Fruit fly (Drosophila melanogaster) whole organism, embryonic: ENCODE results near the gene caup.

Experiments
- CG1233 ChIP-seq: fragments of 200-800 bp; sonication (Bioruptor generic); optimal IDR thresholded peaks from 4 replicates; lab custom pipeline; 2018; ENCODE audit warnings: missing biosample characterization, mild to moderate bottlenecking, missing genetic modification characterization
- CG13775 ChIP-seq: fragments of 200-800 bp; sonication (Bioruptor generic); optimal IDR thresholded peaks from 3 replicates; lab custom pipeline; 2017; ENCODE audit warnings: missing biosample characterization, mild to moderate bottlenecking, missing genetic modification characterization
- CG1603 ChIP-seq: fragments of 200-800 bp; sonication (Bioruptor generic); optimal IDR thresholded peaks from 2 replicates; lab custom pipeline; 2019; ENCODE audit warnings: missing biosample characterization, mild to moderate bottlenecking, missing genetic modification characterization, moderate library complexity
- CG2889 ChIP-seq: fragments of 200-800 bp; sonication (Bioruptor generic); IDR thresholded peaks from 3 replicates; pipeline ENCODE4 v1.3.6; 2022; ENCODE audit warnings: missing biosample characterization, missing genetic modification characterization
- CG31224 ChIP-seq: fragments of 200-800 bp; sonication (Bioruptor generic); IDR thresholded peaks from 2 replicates; pipeline ENCODE4 v1.3.6; 2022; ENCODE audit warnings: missing biosample characterization, missing genetic modification characterization
- CG32772 ChIP-seq: fragments of 200-800 bp; sonication (Bioruptor generic); IDR thresholded peaks from 2 replicates; pipeline ENCODE4 v1.3.6; 2022; ENCODE audit warnings: missing biosample characterization, missing genetic modification characterization
- CG34422 ChIP-seq: fragments of 200-800 bp; sonication (Bioruptor generic); IDR thresholded peaks from 3 replicates; pipeline ENCODE4 v1.3.6; 2022; ENCODE audit warnings: missing biosample characterization, missing genetic modification characterization
- CG5180 ChIP-seq: fragments of 200-800 bp; sonication (Bioruptor generic); optimal IDR thresholded peaks from 3 replicates; lab custom pipeline; 2017; ENCODE audit warnings: missing biosample characterization, missing genetic modification characterization, mild to moderate bottlenecking, moderate library complexity, missing genetic modification reagents
- CG6254 ChIP-seq: fragments of 200-800 bp; sonication (Bioruptor generic); optimal IDR thresholded peaks from 3 replicates; lab custom pipeline; 2017; ENCODE audit warnings: mild to moderate bottlenecking, missing biosample characterization, missing genetic modification reagents, missing genetic modification characterization
- CG7839 ChIP-seq: fragments of 200-800 bp; sonication (Bioruptor generic); optimal IDR thresholded peaks from 3 replicates; lab custom pipeline; 2018; ENCODE audit warnings: missing biosample characterization, mild to moderate bottlenecking, missing genetic modification characterization, moderate library complexity
- Camta ChIP-seq: fragments of 200-800 bp; sonication (Bioruptor generic); optimal IDR thresholded peaks from 2 replicates; lab custom pipeline; 2016; ENCODE audit warnings: missing biosample characterization, missing genetic modification characterization
- D ChIP-seq, 2 experiments: fragments of 200-800 bp in 1 of 2; fragments of >200 bp in 1 of 2; sonication (Bioruptor generic) in 1 of 2; optimal IDR thresholded peaks; 2 replicates in 1 of 2; 3 replicates in 1 of 2; lab custom pipeline; 2017; ENCODE audit warnings: mild to moderate bottlenecking in 1 of 2, missing biosample characterization in 1 of 2, missing genetic modification characterization in 1 of 2, missing genetic modification reagents in 1 of 2
- D19A ChIP-seq: fragments of 200-800 bp; optimal IDR thresholded peaks from 3 replicates; lab custom pipeline; 2019; ENCODE audit warnings: missing biosample characterization, mild to moderate bottlenecking, missing genetic modification characterization, moderate library complexity
- E2f1 ChIP-seq: fragments of 200-800 bp; sonication (Bioruptor generic); IDR thresholded peaks from 2 replicates; pipeline ENCODE4 v1.3.6; 2022; ENCODE audit warnings: missing biosample characterization, missing genetic modification characterization
- Elba2 ChIP-seq: fragments of 200-800 bp; sonication (Bioruptor generic); optimal IDR thresholded peaks from 3 replicates; lab custom pipeline; 2016; ENCODE audit warnings: missing biosample characterization, missing genetic modification characterization
- HLHmδ ChIP-seq: fragments of 200-800 bp; sonication (Bioruptor generic); optimal IDR thresholded peaks from 2 replicates; lab custom pipeline; 2018; ENCODE audit warnings: missing biosample characterization, mild to moderate bottlenecking, missing genetic modification characterization, moderate library complexity
- Hr78 ChIP-seq, 2 experiments: fragments of 200-800 bp in 1 of 2; fragments of >200 bp in 1 of 2; sonication (Bioruptor generic) in 1 of 2; optimal IDR thresholded peaks; 2 replicates each; lab custom pipeline; 2017 to 2019; ENCODE audit warnings: missing biosample characterization in 2 of 2, missing genetic modification characterization in 2 of 2, mild to moderate bottlenecking in 1 of 2, moderate library complexity in 1 of 2
- NFAT ChIP-seq: fragments of 200-800 bp; sonication (Bioruptor generic); IDR thresholded peaks from 2 replicates; pipeline ENCODE4 v1.3.6; 2022; ENCODE audit warnings: missing biosample characterization, missing genetic modification characterization
- Sox102F ChIP-seq: fragments of 200-800 bp; sonication (Bioruptor generic); optimal IDR thresholded peaks from 2 replicates; lab custom pipeline; 2018; ENCODE audit warnings: missing biosample characterization, mild to moderate bottlenecking, missing genetic modification characterization, moderate library complexity
- bsh ChIP-seq, 2 experiments: fragments of 200-800 bp; sonication (Bioruptor generic); optimal IDR thresholded peaks; 2 replicates each; lab custom pipeline; 2017 to 2018; ENCODE audit warnings: mild to moderate bottlenecking in 2 of 2, missing biosample characterization in 2 of 2, missing genetic modification characterization in 2 of 2, moderate library complexity in 1 of 2
- chif ChIP-seq, 2 experiments: fragments of 200-800 bp; sonication (Bioruptor generic); optimal IDR thresholded peaks; 3 replicates each; lab custom pipeline; 2016; ENCODE audit warnings: missing biosample characterization in 2 of 2, missing genetic modification characterization in 2 of 2
- exex ChIP-seq: fragments of 200-800 bp; sonication (Bioruptor generic); optimal IDR thresholded peaks from 4 replicates; lab custom pipeline; 2018; ENCODE audit warnings: missing biosample characterization, mild to moderate bottlenecking, missing genetic modification characterization, moderate library complexity
- eyg ChIP-seq: fragments of 200-800 bp; sonication (Bioruptor generic); optimal IDR thresholded peaks from 3 replicates; lab custom pipeline; 2016; ENCODE audit warnings: missing biosample characterization, missing genetic modification characterization
- fu2 ChIP-seq: fragments of 200-800 bp; sonication (Bioruptor generic); optimal IDR thresholded peaks from 2 replicates; lab custom pipeline; 2016; ENCODE audit warnings: missing biosample characterization, missing genetic modification characterization
- gcm ChIP-seq: fragments of 200-800 bp; sonication (Bioruptor generic); optimal IDR thresholded peaks from 2 replicates; lab custom pipeline; 2019; ENCODE audit warnings: missing biosample characterization, mild to moderate bottlenecking, missing genetic modification characterization, moderate library complexity
- gsb-n ChIP-seq: fragments of 200-800 bp; sonication (Bioruptor generic); optimal IDR thresholded peaks from 3 replicates; lab custom pipeline; 2018; ENCODE audit warnings: missing biosample characterization, mild to moderate bottlenecking, missing genetic modification characterization
- gt ChIP-seq: fragments of 200-800 bp; sonication (Bioruptor generic); IDR thresholded peaks from 2 replicates; pipeline ENCODE4 v1.3.6; 2022; ENCODE audit warnings: missing biosample characterization, missing genetic modification characterization
- ind ChIP-seq: fragments of 200-800 bp; sonication (Bioruptor generic); optimal IDR thresholded peaks from 3 replicates; lab custom pipeline; 2016; ENCODE audit warnings: missing biosample characterization, missing genetic modification characterization
- ken ChIP-seq: fragments of 200-800 bp; sonication (Bioruptor generic); IDR thresholded peaks from 3 replicates; pipeline ENCODE4 v1.3.6; 2022; ENCODE audit warnings: missing biosample characterization, missing genetic modification characterization
- nerfin-2 ChIP-seq: fragments of 200-800 bp; sonication (Bioruptor generic); IDR thresholded peaks from 2 replicates; pipeline ENCODE4 v1.3.6; 2022; ENCODE audit warnings: missing biosample characterization, missing genetic modification characterization; ENCODE audit not compliant: partially characterized antibody
- org-1 ChIP-seq: fragments of 200-800 bp; sonication (Bioruptor generic); optimal IDR thresholded peaks from 2 replicates; lab custom pipeline; 2017; ENCODE audit warnings: missing biosample characterization, missing genetic modification characterization
- sens ChIP-seq: fragments of 200-800 bp; sonication (Bioruptor generic); peaks from one replicate; lab custom pipeline; 2016; ENCODE audit warnings: missing biosample characterization, missing genetic modification characterization
- stwl ChIP-seq: fragments of 200-800 bp; sonication (Bioruptor generic); optimal IDR thresholded peaks from 3 replicates; lab custom pipeline; 2018; ENCODE audit warnings: missing biosample characterization, mild to moderate bottlenecking, missing genetic modification characterization, moderate library complexity
- trem ChIP-seq: fragments of 200-800 bp; optimal IDR thresholded peaks from 3 replicates; lab custom pipeline; 2019; ENCODE audit warnings: missing biosample characterization, mild to moderate bottlenecking, missing genetic modification characterization, moderate library complexity
- unpg ChIP-seq: fragments of 200-800 bp; sonication (Bioruptor generic); optimal IDR thresholded peaks from 3 replicates; lab custom pipeline; 2018; ENCODE audit warnings: missing biosample characterization, mild to moderate bottlenecking, missing genetic modification characterization, moderate library complexity
- wor ChIP-seq: fragments of 200-800 bp; sonication (Bioruptor generic); IDR thresholded peaks from 2 replicates; pipeline ENCODE4 v1.3.6; 2022; ENCODE audit warnings: missing biosample characterization, missing genetic modification characterization
- zen ChIP-seq: fragments of 200-800 bp; sonication (Bioruptor generic); optimal IDR thresholded peaks from 3 replicates; lab custom pipeline; 2018; ENCODE audit warnings: missing biosample characterization, mild to moderate bottlenecking, missing genetic modification characterization, moderate library complexity

caup gene

DNA sequence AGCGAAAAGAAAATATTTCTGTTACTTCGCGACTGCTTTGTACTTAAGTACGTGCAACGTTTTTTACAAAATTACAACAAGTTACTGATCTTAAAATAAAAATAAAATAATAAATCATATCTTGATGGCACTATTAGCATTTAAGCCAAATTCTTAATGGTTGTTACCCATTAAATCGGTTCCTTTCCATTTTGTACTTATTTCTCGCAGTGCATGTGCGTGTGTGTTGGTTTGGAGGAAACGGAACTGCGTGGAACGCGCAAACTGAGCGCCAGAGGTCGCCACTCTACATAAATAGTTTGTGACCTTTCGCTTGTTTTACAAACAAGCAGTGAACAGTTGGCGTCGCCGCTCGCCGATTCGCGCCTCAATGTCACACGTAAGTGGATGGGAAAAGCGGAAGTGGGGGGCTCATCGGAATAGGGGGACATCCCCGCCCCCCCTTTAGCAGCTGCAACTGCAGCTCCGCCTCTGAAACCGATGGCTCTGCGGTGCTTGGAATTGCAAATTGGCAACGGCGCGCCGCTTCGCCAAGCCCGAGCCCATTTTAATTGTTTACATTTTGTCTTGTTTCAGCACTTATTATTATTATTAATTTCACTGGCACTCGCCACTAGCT lies 58.7 kb downstream of the caup start (continued):
- peak in 1 of 2 experiments; percentile 22 for TF ChIP-seq chif (GFP tag; optimal IDR thresholded peaks at IDR 0.05; lab: Kevin White, UChicago)
- TF ChIP-seq trem (tag; lab: Kevin White, UChicago) = peak; percentile 7
- TF ChIP-seq HLHmδ = peak; percentile 86
- TF ChIP-seq zen = peak; percentile 15
- peak; percentile 35; the same call in 1 of the 2 replicates for TF ChIP-seq gt (GFP tag; lab: Robert Waterston, UW)
- no peak for TF ChIP-seq D (optimal IDR thresholded peaks at IDR 0.05; lab: Kevin White, UChicago)
- TF ChIP-seq D (GFP tag; optimal IDR thresholded peaks at IDR 0.05; lab: Kevin White, UChicago) = peak; percentile 17
- peak in 1 of 2 experiments; percentile 23 for TF ChIP-seq bsh (GFP tag; optimal IDR thresholded peaks at IDR 0.05; lab: Kevin White, UChicago)
- peak; percentile 41; the same call in 1 of the 2 replicates for TF ChIP-seq NFAT
- TF ChIP-seq CG7839 = peak; percentile 50
- TF ChIP-seq Elba2 (GFP tag; lab: Kevin White, UChicago) = no peak
- TF ChIP-seq org-1 (GFP tag; lab: Kevin White, UChicago) = peak; percentile 10
- no peak for TF ChIP-seq gcm
- TF ChIP-seq CG31224 = no peak
- peak; percentile 26 for TF ChIP-seq gsb-n (tag; lab: Kevin White, UChicago)
- TF ChIP-seq E2f1 (GFP tag; lab: Robert Waterston, UW) = peak; percentile 44; the same call in 1 of the 2 replicates
- peak; percentile 90 for TF ChIP-seq sens (GFP tag; lab: Kevin White, UChicago)
- TF ChIP-seq CG32772 (GFP tag; lab: Robert Waterston, UW) = peak; percentile 12; the same call in 1 of the 2 replicates
- TF ChIP-seq Camta (GFP tag; lab: Kevin White, UChicago) = peak; percentile 17
- TF ChIP-seq eyg (GFP tag; lab: Kevin White, UChicago) = no peak
- TF ChIP-seq nerfin-2 (GFP tag; lab: Robert Waterston, UW) = no peak
- TF ChIP-seq exex (tag; lab: Kevin White, UChicago) = no peak
- no peak for TF ChIP-seq fu2 (GFP tag; lab: Kevin White, UChicago)
- peak; percentile 6 for TF ChIP-seq ind (GFP tag; lab: Kevin White, UChicago)
- TF ChIP-seq unpg (GFP tag; lab: Kevin White, UChicago) = peak; percentile 33
- peak; percentile 6 for TF ChIP-seq CG1603
- peak; percentile 25 for TF ChIP-seq CG5180
- peak in 1 of 2 experiments; percentile 55 for TF ChIP-seq Hr78 (GFP tag; optimal IDR thresholded peaks at IDR 0.05; lab: Kevin White, UChicago)
- TF ChIP-seq CG2889 (GFP tag; lab: Robert Waterston, UW) = no peak
- TF ChIP-seq stwl (tag; lab: Kevin White, UChicago) = peak; percentile 17
- TF ChIP-seq ken = no peak
- peak; percentile 34 for TF ChIP-seq CG6254
- TF ChIP-seq CG13775 (GFP tag; lab: Kevin White, UChicago) = no peak
- peak; percentile 32; the same call in 1 of the 3 replicates for TF ChIP-seq CG34422 (GFP tag; lab: Robert Waterston, UW)
- TF ChIP-seq CG1233 = peak; percentile 55
- peak; percentile 52 for TF ChIP-seq D19A (tag; lab: Kevin White, UChicago)
- 0 out of 2 replicates have a peak, but pooled peaks have one; percentile 14 for TF ChIP-seq wor (GFP tag; lab: Robert Waterston, UW)
- peak; percentile 36 for TF ChIP-seq Sox102F (GFP tag; lab: Kevin White, UChicago)
